Fruit fly (Drosophila melanogaster): ENCODE measurements around the gene Uba2.

The Uba2 gene

dm6 chr3L:8165436-8165835 is 37.8 kb upstream of the Uba2 start, which contains the start of gene CG13675:
TSS of gene CG13675 (minus strand) at chr3L:8165518.
- TF ChIP-seq Rel (GFP tag; optimal IDR thresholded peaks at IDR 0.05) (no peak), Rel (tag; optimal IDR thresholded peaks at IDR 0.05) (peak; percentile 3), Dif (GFP tag; optimal IDR thresholded peaks at IDR 0.05; ENCODE audit: partially characterized antibody) (no peak), woc (GFP tag; optimal IDR thresholded peaks at IDR 0.05) (no peak), jim (GFP tag; optimal IDR thresholded peaks at IDR 0.05) (no peak)

dm6 chr3L:8159724-8160422 is 32.3 kb upstream of the Uba2 start, which contains the start of gene CG43886:
TSS of gene CG43886 (minus strand) at chr3L:8159774.
- TF ChIP-seq dl (GFP tag; optimal IDR thresholded peaks at IDR 0.05; ENCODE audit: insufficient read depth in 1 of 2, partially characterized antibody in 2 of 2) (peak in 1 of 2 experiments; percentile 23), CG32264 (GFP tag; optimal IDR thresholded peaks at IDR 0.05) (no peak), Dif (GFP tag; optimal IDR thresholded peaks at IDR 0.05; ENCODE audit: partially characterized antibody) (peak; percentile 52)

- TF ChIP-seq CrebA (GFP tag; optimal IDR thresholded peaks at IDR 0.05; ENCODE audit: borderline replicate concordance) (peak; percentile 10), foxo (GFP tag; optimal IDR thresholded peaks at IDR 0.05) (no peak), h (GFP tag; optimal IDR thresholded peaks at IDR 0.05) (no peak), OdsH (GFP tag; optimal IDR thresholded peaks at IDR 0.05) (no peak), N (GFP tag; optimal IDR thresholded peaks at IDR 0.05) (no peak), Dif (GFP tag; optimal IDR thresholded peaks at IDR 0.05; ENCODE audit: partially characterized antibody) (peak; percentile 65), sage (GFP tag; optimal IDR thresholded peaks at IDR 0.05) (peak; percentile 62), Vsx2 (GFP tag; optimal IDR thresholded peaks at IDR 0.05; ENCODE audit: partially characterized antibody) (peak; percentile 6), Hr83 (GFP tag; optimal IDR thresholded peaks at IDR 0.05; ENCODE audit: poor library complexity, severe bottlenecking) (no peak), Mio (GFP tag; optimal IDR thresholded peaks at IDR 0.05) (no peak), CG32264 (GFP tag; optimal IDR thresholded peaks at IDR 0.05) (no peak), dsf (GFP tag; optimal IDR thresholded peaks at IDR 0.05; ENCODE audit: borderline replicate concordance) (no peak), woc (GFP tag; optimal IDR thresholded peaks at IDR 0.05) (no peak), Myc (optimal IDR thresholded peaks at IDR 0.05) (no peak), Hnf4 (GFP tag; optimal IDR thresholded peaks at IDR 0.05) (no peak), usp (GFP tag; optimal IDR thresholded peaks at IDR 0.05) (no peak), rgr (GFP tag; optimal IDR thresholded peaks at IDR 0.05) (no peak), brk (GFP tag; optimal IDR thresholded peaks at IDR 0.05) (peak; percentile 40), Hr78 (GFP tag; optimal IDR thresholded peaks at IDR 0.05) (no peak), jim (GFP tag; optimal IDR thresholded peaks at IDR 0.05) (no peak), CG9705 (GFP tag; optimal IDR thresholded peaks at IDR 0.05) (no peak), Abd-B (GFP tag; optimal IDR thresholded peaks at IDR 0.05) (no peak), dmrt93B (GFP tag; optimal IDR thresholded peaks at IDR 0.05) (no peak), Sp1 (GFP tag; optimal IDR thresholded peaks at IDR 0.05) (no peak)
These were observed 31.2 kb upstream of the Uba2 start, which contains the start of gene CG42445 for dm6 chr3L:8158715-8159380. TSS of gene CG42445 (minus strand) at chr3L:8158900.

dm6 chr3L:8157079-8157478 is 29.5 kb upstream of the Uba2 start:
- TF ChIP-seq CrebA (GFP tag; optimal IDR thresholded peaks at IDR 0.05; ENCODE audit: borderline replicate concordance) (no peak), jim (GFP tag; optimal IDR thresholded peaks at IDR 0.05) (no peak), tai (GFP tag; optimal IDR thresholded peaks at IDR 0.05) (peak; percentile 41), HLH106 (tag; optimal IDR thresholded peaks at IDR 0.05) (peak; percentile 70), Mio (GFP tag; optimal IDR thresholded peaks at IDR 0.05) (no peak), Hr83 (GFP tag; optimal IDR thresholded peaks at IDR 0.05; ENCODE audit: poor library complexity, severe bottlenecking) (no peak), psq (GFP tag; optimal IDR thresholded peaks at IDR 0.05) (peak; percentile 52), OdsH (GFP tag; optimal IDR thresholded peaks at IDR 0.05) (peak; percentile 72), brk (GFP tag; optimal IDR thresholded peaks at IDR 0.05) (peak; percentile 19), Dfd (GFP tag; optimal IDR thresholded peaks at IDR 0.05) (no peak), CG32264 (GFP tag; optimal IDR thresholded peaks at IDR 0.05) (peak; percentile 12), Abd-B (GFP tag; optimal IDR thresholded peaks at IDR 0.05) (no peak), Dif (GFP tag; optimal IDR thresholded peaks at IDR 0.05; ENCODE audit: partially characterized antibody) (no peak), Vsx2 (GFP tag; optimal IDR thresholded peaks at IDR 0.05; ENCODE audit: partially characterized antibody) (no peak), Myc (optimal IDR thresholded peaks at IDR 0.05) (no peak), woc (GFP tag; optimal IDR thresholded peaks at IDR 0.05) (peak; percentile 56), br (GFP tag; optimal IDR thresholded peaks at IDR 0.05) (peak; percentile 62), Jra (GFP tag; optimal IDR thresholded peaks at IDR 0.05) (peak; percentile 5), h (GFP tag; optimal IDR thresholded peaks at IDR 0.05) (peak; percentile 79), Hr78 (GFP tag; optimal IDR thresholded peaks at IDR 0.05) (no peak), fru (GFP tag; optimal IDR thresholded peaks at IDR 0.05) (peak; percentile 78), dl (GFP tag; optimal IDR thresholded peaks at IDR 0.05; ENCODE audit: insufficient read depth in 1 of 2, partially characterized antibody in 2 of 2) (no peak), rgr (GFP tag; optimal IDR thresholded peaks at IDR 0.05) (peak; percentile 71), dsf (GFP tag; optimal IDR thresholded peaks at IDR 0.05; ENCODE audit: borderline replicate concordance) (no peak), pan (optimal IDR thresholded peaks at IDR 0.05) (no peak), GATAd (GFP tag; optimal IDR thresholded peaks at IDR 0.05) (no peak), dmrt93B (GFP tag; optimal IDR thresholded peaks at IDR 0.05) (peak; percentile 13), Sp1 (GFP tag; optimal IDR thresholded peaks at IDR 0.05) (peak; percentile 68), lola (GFP tag; optimal IDR thresholded peaks at IDR 0.05) (no peak), ey (GFP tag; optimal IDR thresholded peaks at IDR 0.05) (peak; percentile 72), foxo (GFP tag; optimal IDR thresholded peaks at IDR 0.05) (peak in 1 of 2 experiments; percentile 67), CG9705 (GFP tag; optimal IDR thresholded peaks at IDR 0.05) (no peak)

Data from whole organism, wandering third instar larva.